Worm (Caenorhabditis elegans): ENCODE data around the gene gly-6.

- TF ChIP-seq fkh-10 (GFP tag; optimal IDR thresholded peaks at IDR 0.05) (no peak), hlh-30 (tag; optimal IDR thresholded peaks at IDR 0.05; ENCODE audit: insufficient read depth) (peak; percentile 84), ceh-14 (tag; optimal IDR thresholded peaks at IDR 0.05) (no peak), nhr-11 (tag; optimal IDR thresholded peaks at IDR 0.05) (no peak), elt-4 (tag; optimal IDR thresholded peaks at IDR 0.05) (peak; percentile 85), pax-1 (tag; optimal IDR thresholded peaks at IDR 0.05) (no peak), ama-1 (optimal IDR thresholded peaks at IDR 0.05) (no peak), lim-6 (tag; optimal IDR thresholded peaks at IDR 0.05) (no peak), nhr-232 (tag; optimal IDR thresholded peaks at IDR 0.05) (no peak)
Observed at ce11 chrIII:4280215-4281173, 50.5 kb downstream of the gly-6 start, which contains the start of gene sup-26.
